Worm (Caenorhabditis elegans) whole organism, L4 larva: ENCODE measurements around the gene sqv-3.

Experiments
- D1046.2 ChIP-seq: fragments of 200-800 bp; sonication (Bioruptor generic); IDR thresholded peaks from 2 replicates; pipeline ENCODE4 v1.3.6; 2022; ENCODE audit warnings: missing genetic modification characterization, missing compliant biosample characterization
- F10B5.3 ChIP-seq: sonication (generic microtip); optimal IDR thresholded peaks from 2 replicates; lab custom pipeline; 2016; ENCODE audit warnings: mild to moderate bottlenecking, missing genetic modification characterization, missing compliant biosample characterization
- F26F4.8 ChIP-seq: fragments of 200-800 bp; sonication (Bioruptor generic); conservative IDR thresholded peaks from 2 replicates; pipeline ENCODE4 v1.3.6; 2022; ENCODE audit warnings: missing genetic modification characterization, missing compliant biosample characterization
- R02D3.7 ChIP-seq: fragments of 150-350 bp; sonication (generic microtip); optimal IDR thresholded peaks from 3 replicates; lab custom pipeline; 2014; ENCODE audit warnings: missing biosample characterization, missing genetic modification characterization
- T26A8.4 ChIP-seq: fragments of 200-800 bp; sonication (Bioruptor generic); IDR thresholded peaks from 2 replicates; pipeline ENCODE4 v1.3.6; 2022; ENCODE audit warnings: missing genetic modification characterization, missing compliant biosample characterization
- Y105C5A.15 ChIP-seq: fragments of 200-800 bp; sonication (Bioruptor generic); IDR thresholded peaks from 2 replicates; pipeline ENCODE4 v1.3.6; 2022; ENCODE audit warnings: missing genetic modification characterization, missing compliant biosample characterization
- Y75B8A.6 ChIP-seq: fragments of 200-800 bp; sonication (Bioruptor generic); IDR thresholded peaks from 2 replicates; pipeline ENCODE4 v1.3.6; 2022; ENCODE audit warnings: missing genetic modification reagents, missing genetic modification characterization, missing compliant biosample characterization
- aly-2 ChIP-seq: sonication (generic microtip); optimal IDR thresholded peaks from 2 replicates; lab custom pipeline; 2018; ENCODE audit warnings: missing biosample characterization, missing genetic modification characterization
- ceh-28 ChIP-seq: fragments of 150-350 bp; optimal IDR thresholded peaks from 2 replicates; lab custom pipeline; 2014; ENCODE audit warnings: missing biosample characterization, missing genetic modification reagents, missing genetic modification characterization
- ceh-32 ChIP-seq: sonication (generic microtip); optimal IDR thresholded peaks from 2 replicates; lab custom pipeline; 2016; ENCODE audit warnings: mild to moderate bottlenecking, missing genetic modification characterization, missing compliant biosample characterization; ENCODE audit not compliant: poor library complexity
- ceh-44 ChIP-seq: fragments of 200-800 bp; sonication (Bioruptor generic); IDR thresholded peaks from 2 replicates; pipeline ENCODE4 v1.3.6; 2022; ENCODE audit warnings: missing genetic modification reagents, missing genetic modification characterization, missing compliant biosample characterization
- ces-1 ChIP-seq: fragments of 150-350 bp; sonication (generic microtip); optimal IDR thresholded peaks from 4 replicates; lab custom pipeline; 2014; ENCODE audit warnings: missing biosample characterization, missing genetic modification reagents, missing genetic modification characterization
- daf-12 ChIP-seq: fragments of 150-350 bp; optimal IDR thresholded peaks from 2 replicates; lab custom pipeline; 2014; ENCODE audit warnings: missing biosample characterization, missing genetic modification reagents, missing genetic modification characterization
- daf-16 ChIP-seq, 3 experiments: sonication (generic microtip); optimal IDR thresholded peaks; 2 replicates each; lab custom pipeline; 2016 to 2017; ENCODE audit warnings: missing genetic modification characterization in 3 of 3, missing genetic modification reagents in 3 of 3, mild to moderate bottlenecking in 2 of 3, missing compliant biosample characterization in 2 of 3, missing biosample characterization in 1 of 3, moderate library complexity in 1 of 3
- daf-8 ChIP-seq: fragments of 200-800 bp; sonication (Bioruptor generic); IDR thresholded peaks from 2 replicates; pipeline ENCODE4 v1.3.6; 2022; ENCODE audit warnings: missing genetic modification characterization, missing compliant biosample characterization
- dmd-8 ChIP-seq: fragments of 200-800 bp; sonication (Bioruptor generic); IDR thresholded peaks from 2 replicates; pipeline ENCODE4 v1.3.6; 2022; ENCODE audit warnings: missing genetic modification characterization, missing compliant biosample characterization
- dmd-9 ChIP-seq: fragments of 200-800 bp; sonication (Bioruptor generic); IDR thresholded peaks from 2 replicates; pipeline ENCODE4 v1.3.6; 2022; ENCODE audit warnings: missing genetic modification reagents, missing genetic modification characterization, missing compliant biosample characterization
- duxl-1 ChIP-seq: sonication (generic microtip); optimal IDR thresholded peaks from 2 replicates; lab custom pipeline; 2016; ENCODE audit warnings: mild to moderate bottlenecking, missing genetic modification characterization, moderate library complexity, missing compliant biosample characterization; ENCODE audit not compliant: poor library complexity
- egl-27 ChIP-seq: sonication (generic microtip); optimal IDR thresholded peaks from 3 replicates; lab custom pipeline; 2017; ENCODE audit warnings: missing biosample characterization, missing genetic modification reagents, missing genetic modification characterization
- egl-43 ChIP-seq: fragments of 200-800 bp; sonication (Bioruptor generic); IDR thresholded peaks from 2 replicates; pipeline ENCODE4 v1.3.6; 2022; ENCODE audit warnings: missing genetic modification reagents, missing genetic modification characterization, missing compliant biosample characterization
- gei-8 ChIP-seq: fragments of 200-800 bp; sonication (Bioruptor generic); optimal IDR thresholded peaks from 2 replicates; lab custom pipeline; 2018; ENCODE audit warnings: mild to moderate bottlenecking, missing genetic modification characterization, missing compliant biosample characterization
- hlh-30 ChIP-seq: sonication (generic microtip); optimal IDR thresholded peaks from 2 replicates; lab custom pipeline; 2017; ENCODE audit warnings: antibody characterized with exemption, mild to moderate bottlenecking, missing genetic modification characterization, missing compliant biosample characterization; ENCODE audit not compliant: insufficient read depth
- jun-1 ChIP-seq: fragments of 150-350 bp; optimal IDR thresholded peaks from 2 replicates; lab custom pipeline; 2014; ENCODE audit warnings: missing biosample characterization, missing genetic modification reagents, missing genetic modification characterization
- lin-1 ChIP-seq: fragments of 200-800 bp; sonication (Bioruptor generic); IDR thresholded peaks from 2 replicates; pipeline ENCODE4 v1.3.6; 2022; ENCODE audit warnings: missing genetic modification reagents, missing genetic modification characterization, missing compliant biosample characterization
- lin-13 ChIP-seq: fragments of 150-350 bp; optimal IDR thresholded peaks from 2 replicates; lab custom pipeline; 2014; ENCODE audit warnings: missing biosample characterization, missing genetic modification reagents, missing genetic modification characterization
- lsy-2 ChIP-seq, 2 experiments: fragments of 150-350 bp in 1 of 2; sonication (generic microtip) in 1 of 2; optimal IDR thresholded peaks; 2 replicates each; lab custom pipeline; 2014 to 2017; ENCODE audit warnings: missing biosample characterization in 2 of 2, missing genetic modification characterization in 2 of 2
- madf-5 ChIP-seq, 2 experiments: fragments of 200-800 bp; sonication (Bioruptor generic); IDR thresholded peaks; 2 replicates each; pipeline ENCODE4 v1.3.6; 2022; ENCODE audit warnings: missing compliant biosample characterization in 2 of 2, missing genetic modification characterization in 2 of 2
- madf-9 ChIP-seq: fragments of 200-800 bp; sonication (Bioruptor generic); conservative IDR thresholded peaks from 2 replicates; pipeline ENCODE4 v1.3.6; 2022; ENCODE audit warnings: missing genetic modification reagents, missing genetic modification characterization, missing compliant biosample characterization
- mxl-2 ChIP-seq: fragments of 200-800 bp; sonication (Bioruptor generic); conservative IDR thresholded peaks from 2 replicates; pipeline ENCODE4 v1.3.6; 2022; ENCODE audit warnings: missing genetic modification reagents, missing genetic modification characterization, missing compliant biosample characterization
- nhr-102 ChIP-seq: sonication (generic microtip); optimal IDR thresholded peaks from 2 replicates; lab custom pipeline; 2016; ENCODE audit warnings: mild to moderate bottlenecking, missing genetic modification characterization, moderate library complexity, missing compliant biosample characterization
- nhr-11 ChIP-seq: fragments of 150-350 bp; optimal IDR thresholded peaks from 2 replicates; lab custom pipeline; 2014; ENCODE audit warnings: missing biosample characterization, missing genetic modification characterization
- nhr-28 ChIP-seq: fragments of 150-350 bp; optimal IDR thresholded peaks from 2 replicates; lab custom pipeline; 2014; ENCODE audit warnings: missing biosample characterization, missing genetic modification characterization
- nhr-76 ChIP-seq: fragments of 150-350 bp; optimal IDR thresholded peaks from 2 replicates; lab custom pipeline; 2014; ENCODE audit warnings: missing biosample characterization, missing genetic modification characterization
- sdz-12 ChIP-seq: fragments of 200-800 bp; sonication (Bioruptor generic); optimal IDR thresholded peaks from 2 replicates; lab custom pipeline; 2018; ENCODE audit warnings: mild to moderate bottlenecking, missing genetic modification characterization, missing compliant biosample characterization
- spr-1 ChIP-seq: sonication (generic microtip); optimal IDR thresholded peaks from 2 replicates; lab custom pipeline; 2016; ENCODE audit warnings: mild to moderate bottlenecking, missing genetic modification characterization, missing compliant biosample characterization
- spr-3 ChIP-seq: fragments of 200-800 bp; sonication (Bioruptor generic); optimal IDR thresholded peaks from 2 replicates; lab custom pipeline; 2018; ENCODE audit warnings: mild to moderate bottlenecking, missing genetic modification characterization, missing compliant biosample characterization
- tag-97 ChIP-seq: fragments of 200-800 bp; sonication (Bioruptor generic); IDR thresholded peaks from 2 replicates; pipeline ENCODE4 v1.3.6; 2022; ENCODE audit warnings: missing genetic modification characterization, missing compliant biosample characterization
- unc-39 ChIP-seq: sonication (generic microtip); optimal IDR thresholded peaks from 2 replicates; lab custom pipeline; 2017; ENCODE audit warnings: missing biosample characterization, missing genetic modification characterization
- unc-62 ChIP-seq, 3 experiments: fragments of 150-350 bp in 1 of 3; sonication (generic microtip); optimal IDR thresholded peaks in 2 of 3; peaks in 1 of 3; 1 replicate in 1 of 3; 2 replicates in 2 of 3; lab custom pipeline; 2014 to 2017; ENCODE audit warnings: missing biosample characterization in 3 of 3, missing genetic modification characterization in 3 of 3, missing genetic modification reagents in 3 of 3, missing genotype in 1 of 3
- vab-7 ChIP-seq: fragments of 200-800 bp; sonication (Bioruptor generic); IDR thresholded peaks from 2 replicates; pipeline ENCODE4 v1.3.6; 2022; ENCODE audit warnings: missing genetic modification reagents, missing genetic modification characterization, missing compliant biosample characterization
- zip-11 ChIP-seq: fragments of 200-800 bp; sonication (Bioruptor generic); IDR thresholded peaks from 2 replicates; pipeline ENCODE4 v1.3.6; 2022; ENCODE audit warnings: missing genetic modification characterization, missing compliant biosample characterization
- zip-2 ChIP-seq: fragments of 150-350 bp; optimal IDR thresholded peaks from 2 replicates; lab custom pipeline; 2014; ENCODE audit warnings: missing biosample characterization, missing genetic modification characterization

Gene sqv-3

ce11 chrIII:9741985-9742384 lies 38.2 kb downstream of the sqv-3 start:
- no peak for TF ChIP-seq spr-3 (GFP tag; lab: Kevin White, UChicago)
- peak in 1 of 2 experiments; percentile 93 for TF ChIP-seq daf-16 (GFP tag; optimal IDR thresholded peaks at IDR 0.05; lab: Kevin White, UChicago)
- TF ChIP-seq daf-16 (tag; optimal IDR thresholded peaks at IDR 0.05; lab: Kevin White, UChicago): no peak
- no peak for TF ChIP-seq spr-1 (tag; lab: Kevin White, UChicago)
- TF ChIP-seq unc-62 (GFP tag; optimal IDR thresholded peaks at IDR 0.05 in 1 of 2; lab: Kevin White, UChicago): no peak
- no peak for TF ChIP-seq unc-62 (tag; optimal IDR thresholded peaks at IDR 0.05; lab: Kevin White, UChicago)
- TF ChIP-seq ceh-28: no peak
- peak; percentile 59 for TF ChIP-seq nhr-11 (tag; lab: Kevin White, UChicago)
- peak; percentile 7 for TF ChIP-seq hlh-30 (tag; lab: Kevin White, UChicago)
- TF ChIP-seq dmd-9 (GFP tag; lab: Robert Waterston, UW): no peak
- TF ChIP-seq zip-11 (GFP tag; lab: Robert Waterston, UW): no peak
- TF ChIP-seq, all 104 proteins: peak for 3

ce11 chrIII:9740663-9741062 lies 39.5 kb downstream of the sqv-3 start:
- peak in 1 of 2 experiments; percentile 28 for TF ChIP-seq lsy-2 (tag; optimal IDR thresholded peaks at IDR 0.05; lab: Kevin White, UChicago)
- TF ChIP-seq Y75B8A.6 (GFP tag; lab: Robert Waterston, UW): no peak
- no peak for TF ChIP-seq jun-1
- no peak for TF ChIP-seq T26A8.4
- no peak for TF ChIP-seq vab-7 (GFP tag; lab: Robert Waterston, UW)
- TF ChIP-seq unc-62 (GFP tag; optimal IDR thresholded peaks at IDR 0.05 in 1 of 2; lab: Kevin White, UChicago): peak in 1 of 2 experiments; percentile 87
- TF ChIP-seq unc-62 (tag; optimal IDR thresholded peaks at IDR 0.05; lab: Kevin White, UChicago): no peak
- no peak for TF ChIP-seq ces-1
- TF ChIP-seq nhr-102: no peak
- no peak for TF ChIP-seq ceh-44
- peak; percentile 15 for TF ChIP-seq nhr-28
- no peak for TF ChIP-seq madf-5 (GFP tag; IDR thresholded peaks at IDR 0.05; lab: Robert Waterston, UW)
- TF ChIP-seq aly-2: no peak
- TF ChIP-seq R02D3.7 (tag; lab: Kevin White, UChicago): no peak
- no peak for TF ChIP-seq F10B5.3
- no peak for TF ChIP-seq sdz-12 (GFP tag; lab: Kevin White, UChicago)
- no peak for TF ChIP-seq nhr-76 (tag; lab: Kevin White, UChicago)
- no peak for TF ChIP-seq unc-39
- no peak for TF ChIP-seq gei-8 (GFP tag; lab: Kevin White, UChicago)

ce11 chrIII:9738954-9739353 lies 41.2 kb downstream of the sqv-3 start, which contains the start of gene hlh-4:
hlh-4 (minus strand) TSS chrIII:9739054.
- TF ChIP-seq dmd-8 (GFP tag; lab: Robert Waterston, UW) (no peak), egl-43 (GFP tag; lab: Robert Waterston, UW) (no peak)
- TF ChIP-seq, all 104 proteins: peak for 0

DNA sequence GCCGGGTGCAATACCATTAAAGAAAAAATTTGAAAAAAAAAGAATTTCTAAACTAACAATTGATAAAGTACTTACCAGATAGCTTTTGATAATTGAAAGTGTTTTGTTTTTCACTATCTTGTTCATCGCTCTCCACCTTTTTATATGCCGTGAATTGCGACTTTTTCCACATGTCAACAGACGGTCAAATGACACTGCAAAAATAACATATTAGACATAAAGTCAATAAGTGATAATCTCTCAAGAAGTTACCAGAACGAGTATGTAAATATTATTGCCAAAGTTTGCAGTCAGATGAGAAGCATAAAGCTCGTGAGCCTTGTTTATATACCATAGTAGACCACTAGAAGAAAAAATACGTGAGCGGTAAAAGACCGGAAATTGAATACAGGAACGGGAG lies 44.3 kb downstream of the sqv-3 start, which contains the start of gene dao-6:
Gene dao-6, minus strand, starts transcription at position 345 of the 400 bp plus-strand sequence.
- no peak for TF ChIP-seq madf-9 (GFP tag; lab: Robert Waterston, UW)
- TF ChIP-seq daf-16 (GFP tag; optimal IDR thresholded peaks at IDR 0.05; lab: Kevin White, UChicago): no peak
- TF ChIP-seq daf-16 (tag; optimal IDR thresholded peaks at IDR 0.05; lab: Kevin White, UChicago): peak; percentile 62
- TF ChIP-seq zip-2 (tag; lab: Kevin White, UChicago): no peak
- no peak for TF ChIP-seq tag-97 (GFP tag; lab: Robert Waterston, UW)
- no peak for TF ChIP-seq lin-1
- no peak for TF ChIP-seq Y105C5A.15 (GFP tag; lab: Robert Waterston, UW)
- no peak for TF ChIP-seq ceh-28

ce11 chrIII:9734030-9734429 lies 46.1 kb downstream of the sqv-3 start:
- TF ChIP-seq duxl-1 (tag; lab: Kevin White, UChicago) (no peak), lin-13 (no peak), nhr-28 (no peak), madf-9 (GFP tag; lab: Robert Waterston, UW) (no peak), egl-27 (tag; lab: Kevin White, UChicago) (no peak), daf-16 (GFP tag; optimal IDR thresholded peaks at IDR 0.05; lab: Kevin White, UChicago) (no peak), daf-16 (tag; optimal IDR thresholded peaks at IDR 0.05; lab: Kevin White, UChicago) (no peak), spr-3 (GFP tag; lab: Kevin White, UChicago) (no peak), ceh-28 (no peak), ceh-32 (tag; lab: Kevin White, UChicago) (no peak), unc-39 (no peak), daf-8 (no peak), daf-12 (no peak), Y105C5A.15 (GFP tag; lab: Robert Waterston, UW) (no peak), aly-2 (no peak), mxl-2 (GFP tag; lab: Robert Waterston, UW) (no peak), nhr-102 (no peak), D1046.2 (no peak), F26F4.8 (GFP tag; lab: Robert Waterston, UW) (no peak)
